Worm (Caenorhabditis elegans) whole organism, midembryonic: ENCODE results near the gene ttll-5.

Source experiments
- T22C8.4 ChIP-seq: fragments of 200-800 bp; sonication (Bioruptor generic); IDR thresholded peaks from 2 replicates; pipeline ENCODE4 v1.3.6; 2022; ENCODE audit warnings: missing genetic modification characterization, missing compliant biosample characterization
- ztf-23 ChIP-seq: fragments of 200-800 bp; sonication (Bioruptor generic); IDR thresholded peaks from 2 replicates; pipeline ENCODE4 v1.3.6; 2022; ENCODE audit warnings: missing genetic modification reagents, missing genetic modification characterization, missing compliant biosample characterization

- no peak for TF ChIP-seq ztf-23
- TF ChIP-seq T22C8.4: no peak
These were observed 20.7 kb downstream of the ttll-5 start for ce11 chrV:11529541-11529940.
